Worm (Caenorhabditis elegans): ENCODE results near the gene nhr-128.

nhr-128 gene

ce11 chrV:2206801-2207200, 15.1 kb upstream of the nhr-128 start, which contains the start of gene svh-11:
TSS of gene svh-11 (plus strand) at chrV:2207101.
- TF ChIP-seq unc-62 (GFP tag; optimal IDR thresholded peaks at IDR 0.05): no peak

ce11 chrV:2207527-2207926, 14.3 kb upstream of the nhr-128 start:
- TF ChIP-seq unc-62 (GFP tag; optimal IDR thresholded peaks at IDR 0.05): no peak

ce11 chrV:2211936-2212335, 9.9 kb upstream of the nhr-128 start, which contains the start of gene nhr-133:
TSS of gene nhr-133 (minus strand) at chrV:2212118.
- no peak for TF ChIP-seq unc-62 (GFP tag; optimal IDR thresholded peaks at IDR 0.05)

DNA sequence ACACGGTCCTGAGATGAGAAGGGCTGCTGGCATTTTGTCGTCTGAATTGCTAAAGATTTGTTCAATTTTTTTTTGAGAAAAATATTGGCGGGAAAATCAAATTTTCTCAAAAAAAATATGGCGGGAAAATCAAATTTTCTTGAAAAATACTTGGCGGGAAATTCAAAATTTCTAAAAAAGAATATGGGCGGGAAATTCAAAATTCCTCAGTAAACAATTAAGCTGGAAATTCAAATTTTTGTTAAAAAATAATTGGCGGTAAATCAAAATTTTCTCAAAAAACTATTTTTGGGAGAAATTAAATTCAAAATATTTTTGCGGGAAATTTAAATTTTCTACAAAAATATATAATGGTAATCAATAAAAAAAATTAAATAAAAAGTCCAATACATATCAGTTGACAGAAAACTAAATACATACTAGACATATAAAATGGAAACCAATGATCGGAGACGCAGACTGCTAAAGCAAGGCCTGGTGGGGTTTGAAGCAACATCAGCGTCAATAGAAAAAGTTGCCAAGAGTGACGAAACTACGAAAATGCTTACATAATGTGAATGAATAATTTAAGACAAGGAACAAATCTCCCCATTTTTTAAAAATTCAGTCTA, 7.3 kb upstream of the nhr-128 start, which contains the start of gene nhr-184:
TSS of gene nhr-184 (minus strand) at position 51 of the 611 bp plus-strand sequence.
- TF ChIP-seq unc-62 (GFP tag; optimal IDR thresholded peaks at IDR 0.05): no peak

DNA sequence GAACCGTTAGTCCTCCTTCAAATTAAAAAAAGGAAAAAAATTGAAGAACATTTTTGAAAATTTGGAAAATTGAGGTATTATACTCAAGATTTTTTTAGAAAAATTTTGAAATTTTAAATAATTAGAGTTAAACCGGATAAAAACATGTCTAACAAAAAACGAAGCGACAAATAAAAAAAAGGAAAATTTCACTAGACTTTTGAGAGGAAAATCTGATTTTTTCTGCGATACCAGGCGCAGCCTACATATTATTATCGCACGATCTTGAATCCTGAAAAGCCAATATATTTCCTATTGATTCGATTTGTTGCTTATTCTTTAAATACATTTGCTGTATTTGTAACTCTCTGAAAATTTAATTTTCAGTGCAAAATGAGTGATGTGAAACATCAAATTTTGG, 6.5 kb upstream of the nhr-128 start, which contains the start of gene nstp-8:
TSS of gene nstp-8 (plus strand) at position 301 of the 400 bp plus-strand sequence.
- TF ChIP-seq unc-62 (GFP tag; optimal IDR thresholded peaks at IDR 0.05): no peak

DNA sequence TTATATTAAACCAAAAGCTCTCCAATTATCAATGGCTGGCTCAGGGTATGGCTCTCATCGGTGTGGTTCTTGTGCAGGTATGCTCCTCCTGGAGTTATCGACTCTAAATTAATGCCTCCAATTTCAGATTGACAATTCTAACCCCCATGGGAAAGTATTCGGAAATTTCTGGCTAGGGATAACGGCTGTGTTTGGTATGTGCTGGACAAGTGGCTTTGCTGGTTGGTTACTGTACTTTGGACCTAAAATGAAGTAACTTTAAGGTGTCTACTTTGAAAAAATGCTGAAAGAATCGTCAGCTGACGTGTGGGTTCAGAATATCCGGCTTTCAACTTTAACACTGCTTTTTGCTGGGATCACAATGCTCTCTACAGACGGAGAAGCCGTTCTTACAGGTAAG, 4.9 kb upstream of the nhr-128 start:
- no peak for TF ChIP-seq unc-62 (GFP tag; optimal IDR thresholded peaks at IDR 0.05)

DNA sequence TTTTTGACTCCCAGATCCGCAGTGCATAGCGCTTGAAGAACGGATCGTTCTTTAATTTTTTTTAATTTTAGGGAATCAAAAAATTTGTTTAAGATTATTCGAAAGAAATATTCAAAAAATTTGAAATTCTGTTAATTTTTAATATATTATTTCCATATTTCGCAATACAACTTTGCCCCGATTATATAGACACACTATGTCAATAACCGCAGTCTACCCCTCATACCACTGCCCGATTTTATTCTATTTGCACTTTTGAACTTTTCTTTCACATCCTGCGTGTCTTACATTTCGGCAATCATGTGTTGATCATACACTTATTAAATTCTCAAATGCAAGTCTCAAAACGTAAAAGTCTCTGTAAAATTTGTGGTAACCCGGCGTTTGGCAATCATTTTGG, 3.1 kb upstream of the nhr-128 start, which contains the start of gene nhr-56:
TSS of gene nhr-56 (plus strand) at position 202 of the 400 bp plus-strand sequence.
- TF ChIP-seq unc-62 (GFP tag; optimal IDR thresholded peaks at IDR 0.05): no peak

- TF ChIP-seq unc-62 (GFP tag; optimal IDR thresholded peaks at IDR 0.05): no peak
These were observed 3.3 kb downstream of the nhr-128 start, which contains the start of gene nhr-103 for ce11 chrV:2225130-2225529. TSS of gene nhr-103 (plus strand) at chrV:2225430.

- TF ChIP-seq unc-62 (GFP tag; optimal IDR thresholded peaks at IDR 0.05): no peak
These were observed 5.0 kb downstream of the nhr-128 start, which contains the start of gene nhr-18 for ce11 chrV:2226903-2227302. TSS of gene nhr-18 (plus strand) at chrV:2227203.

ce11 chrV:2228781-2229180, 6.9 kb downstream of the nhr-128 start, which contains the start of gene nhr-126:
TSS of gene nhr-126 (plus strand) at chrV:2229081.
- no peak for TF ChIP-seq unc-62 (GFP tag; optimal IDR thresholded peaks at IDR 0.05)

- TF ChIP-seq unc-62 (GFP tag; optimal IDR thresholded peaks at IDR 0.05): no peak
These were observed 9.0 kb downstream of the nhr-128 start, which contains the start of gene nhr-134 for ce11 chrV:2230912-2231311. TSS of gene nhr-134 (plus strand) at chrV:2231223.

DNA sequence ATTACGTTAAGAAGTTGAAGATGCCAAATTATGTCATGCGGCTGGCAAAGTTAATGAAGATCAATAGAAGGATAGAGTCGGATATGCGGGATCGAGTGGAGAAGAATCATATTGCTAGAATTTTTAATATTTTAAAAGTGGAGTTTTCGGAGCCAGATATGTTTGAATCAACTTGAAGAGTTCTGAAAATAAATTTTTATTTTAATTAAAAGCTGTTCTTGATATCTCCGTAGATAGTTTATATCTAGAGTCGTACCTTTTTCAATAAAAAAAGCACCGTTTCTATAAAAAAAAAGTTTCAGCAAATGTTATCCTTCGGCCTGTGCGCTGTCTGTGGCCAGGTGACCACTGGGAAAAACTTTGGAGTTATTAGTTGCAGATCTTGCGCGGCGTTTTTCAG, 11.3 kb downstream of the nhr-128 start, which contains the start of gene nhr-96:
TSS of gene nhr-96 (plus strand) at position 301 of the 400 bp plus-strand sequence.
- no peak for TF ChIP-seq unc-62 (GFP tag; optimal IDR thresholded peaks at IDR 0.05)

- TF ChIP-seq unc-62 (GFP tag; optimal IDR thresholded peaks at IDR 0.05): no peak
These were observed 14.0 kb downstream of the nhr-128 start, which contains the start of gene cyp-33C4 for ce11 chrV:2235848-2236247. TSS of gene cyp-33C4 (plus strand) at chrV:2236140.

DNA sequence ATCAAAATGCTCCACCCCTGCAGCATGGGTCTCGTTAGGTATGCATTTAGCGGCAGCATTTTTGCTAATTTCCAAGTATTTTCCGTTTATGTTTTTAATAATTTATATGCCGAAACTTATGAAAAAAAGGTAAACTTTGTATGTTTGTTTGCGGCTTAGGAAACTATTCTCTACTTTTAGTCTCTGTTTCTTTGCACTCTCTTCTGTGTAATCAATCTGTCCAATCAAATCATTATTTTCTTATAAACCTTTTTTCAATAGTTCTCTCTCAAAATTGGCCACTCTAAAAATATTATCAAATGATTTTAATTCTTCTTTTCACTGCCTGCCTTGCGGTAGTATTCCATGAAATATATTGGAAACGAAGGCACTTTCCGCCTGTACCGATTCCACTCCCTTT, 16.1 kb downstream of the nhr-128 start:
- TF ChIP-seq unc-62 (GFP tag; optimal IDR thresholded peaks at IDR 0.05): no peak

- TF ChIP-seq unc-62 (GFP tag; optimal IDR thresholded peaks at IDR 0.05): no peak
These were observed 20.8 kb downstream of the nhr-128 start, which contains the start of gene cyp-33C3 for ce11 chrV:2242630-2243029. TSS of gene cyp-33C3 (plus strand) at chrV:2242778.

- TF ChIP-seq unc-62 (GFP tag; optimal IDR thresholded peaks at IDR 0.05): no peak
These were observed 22.9 kb downstream of the nhr-128 start, which contains the start of gene cyp-33C5 for ce11 chrV:2244751-2245150. TSS of gene cyp-33C5 (plus strand) at chrV:2245004.

- no peak for TF ChIP-seq unc-62 (GFP tag; optimal IDR thresholded peaks at IDR 0.05)
These were observed 27.4 kb downstream of the nhr-128 start, which contains the start of gene cyp-33C6 for ce11 chrV:2249310-2249709. TSS of gene cyp-33C6 (minus strand) at chrV:2249410.
